Fruit fly (Drosophila melanogaster): ENCODE data around the gene Jasper.

dm6 chr3R:30101389-30101935 lies 49.1 kb downstream of the Jasper start:
- TF ChIP-seq CG6808 (GFP tag; optimal IDR thresholded peaks at IDR 0.05) (no peak), svp (GFP tag) (peak; percentile 93), dac (GFP tag; optimal IDR thresholded peaks at IDR 0.05) (no peak), CG7368 (GFP tag; optimal IDR thresholded peaks at IDR 0.05) (no peak), Lpt (GFP tag; optimal IDR thresholded peaks at IDR 0.05) (no peak), Met (GFP tag; optimal IDR thresholded peaks at IDR 0.05) (peak; percentile 51), cyc (GFP tag; optimal IDR thresholded peaks at IDR 0.05) (no peak), Gug (GFP tag; IDR thresholded peaks at IDR 0.05) (peak; percentile 38; the same call in 1 of the 2 replicates), CG34406 (GFP tag; optimal IDR thresholded peaks at IDR 0.05) (peak; percentile 10), Eip93F (GFP tag; optimal IDR thresholded peaks at IDR 0.05) (no peak), CG11294 (GFP tag; IDR thresholded peaks at IDR 0.05) (0 out of 2 replicates have a peak, but pooled peaks have one; percentile 16), Sox102F (GFP tag; optimal IDR thresholded peaks at IDR 0.05) (no peak), Smox (GFP tag; optimal IDR thresholded peaks at IDR 0.05) (no peak), Blimp-1 (GFP tag; optimal IDR thresholded peaks at IDR 0.05) (no peak)

Data from whole organism, prepupa.